Worm (Caenorhabditis elegans) whole organism, mixed stage, embryonic: ENCODE measurements around the gene oac-6.
"Not testable (repeated sequence)": the region's sequence is repeated elsewhere in the genome, so short reads cannot be mapped to it uniquely, and the experiment has no call there.

Experiments
- bed-3 ChIP-seq: fragments of 200-800 bp; sonication (Bioruptor generic); optimal IDR thresholded peaks from 3 replicates; lab custom pipeline; 2018; ENCODE audit warnings: mild to moderate bottlenecking, missing genetic modification characterization, moderate library complexity, missing compliant biosample characterization
- blmp-1 ChIP-seq: fragments of 150-350 bp; optimal IDR thresholded peaks from 2 replicates; lab custom pipeline; 2014; ENCODE audit warnings: missing biosample characterization, missing genetic modification characterization
- ceh-39 ChIP-seq: fragments of 150-350 bp; optimal IDR thresholded peaks from 2 replicates; lab custom pipeline; 2014; ENCODE audit warnings: missing biosample characterization, missing genetic modification characterization
- ceh-43 ChIP-seq: fragments of 200-800 bp; sonication (Bioruptor generic); optimal IDR thresholded peaks from 2 replicates; lab custom pipeline; 2018; ENCODE audit warnings: mild to moderate bottlenecking, missing genetic modification characterization, moderate library complexity, missing compliant biosample characterization
- ceh-83 ChIP-seq: fragments of 200-800 bp; sonication (Bioruptor generic); optimal IDR thresholded peaks from 2 replicates; lab custom pipeline; 2018; ENCODE audit warnings: mild to moderate bottlenecking, missing genetic modification characterization, missing compliant biosample characterization
- ces-1 ChIP-seq: fragments of 150-350 bp; optimal IDR thresholded peaks from 2 replicates; lab custom pipeline; 2014; ENCODE audit warnings: missing biosample characterization, missing genetic modification reagents, missing genetic modification characterization
- cnd-1 ChIP-seq: fragments of 200-800 bp; sonication (Bioruptor generic); optimal IDR thresholded peaks from 2 replicates; lab custom pipeline; 2018; ENCODE audit warnings: mild to moderate bottlenecking, missing genetic modification characterization, missing compliant biosample characterization
- drap-1 ChIP-seq: fragments of 200-800 bp; sonication (Bioruptor generic); optimal IDR thresholded peaks from 3 replicates; lab custom pipeline; 2018; ENCODE audit warnings: mild to moderate bottlenecking, missing genetic modification characterization, missing compliant biosample characterization
- elt-1 ChIP-seq: sonication (generic microtip); optimal IDR thresholded peaks from 2 replicates; lab custom pipeline; 2017; ENCODE audit warnings: missing genetic modification characterization, mild to moderate bottlenecking, missing compliant biosample characterization, antibody characterized with exemption, moderate library complexity, borderline replicate concordance; ENCODE audit not compliant: insufficient read depth
- elt-3 ChIP-seq: fragments of 150-350 bp; optimal IDR thresholded peaks from 2 replicates; lab custom pipeline; 2014; ENCODE audit warnings: missing biosample characterization, missing genetic modification characterization
- flh-1 ChIP-seq: fragments of 200-800 bp; sonication (Bioruptor generic); optimal IDR thresholded peaks from 2 replicates; lab custom pipeline; 2018; ENCODE audit warnings: mild to moderate bottlenecking, missing genetic modification characterization, moderate library complexity, missing compliant biosample characterization
- hlh-1 ChIP-seq: fragments of 150-350 bp; optimal IDR thresholded peaks from 2 replicates; lab custom pipeline; 2014; ENCODE audit warnings: missing biosample characterization, missing genetic modification reagents, missing genetic modification characterization
- lin-13 ChIP-seq: fragments of 150-350 bp; optimal IDR thresholded peaks from 2 replicates; lab custom pipeline; 2014; ENCODE audit warnings: missing biosample characterization, missing genetic modification characterization
- lin-32 ChIP-seq: fragments of 200-800 bp; sonication (Bioruptor generic); optimal IDR thresholded peaks from 2 replicates; lab custom pipeline; 2018; ENCODE audit warnings: mild to moderate bottlenecking, missing genetic modification characterization, missing compliant biosample characterization
- mep-1 ChIP-seq: fragments of 150-350 bp; optimal IDR thresholded peaks from 2 replicates; lab custom pipeline; 2017; ENCODE audit warnings: missing biosample characterization, missing genetic modification reagents, missing genetic modification characterization, inconsistent platforms
- mls-2 ChIP-seq: sonication (generic microtip); optimal IDR thresholded peaks from 2 replicates; lab custom pipeline; 2016; ENCODE audit warnings: mild to moderate bottlenecking, missing genetic modification characterization, moderate library complexity, missing compliant biosample characterization
- nhr-12 ChIP-seq: fragments of 150-350 bp; optimal IDR thresholded peaks from 2 replicates; lab custom pipeline; 2014; ENCODE audit warnings: missing biosample characterization, missing genetic modification characterization
- nhr-2 ChIP-seq: fragments of 150-350 bp; optimal IDR thresholded peaks from 2 replicates; lab custom pipeline; 2014; ENCODE audit warnings: missing biosample characterization, missing genetic modification characterization
- nhr-237 ChIP-seq: fragments of 150-350 bp; optimal IDR thresholded peaks from 2 replicates; lab custom pipeline; 2014; ENCODE audit warnings: missing biosample characterization, missing genetic modification characterization
- nhr-28 ChIP-seq: fragments of 150-350 bp; optimal IDR thresholded peaks from 2 replicates; lab custom pipeline; 2014; ENCODE audit warnings: missing biosample characterization, missing genetic modification characterization
- pha-4 ChIP-seq: fragments of 150-350 bp; optimal IDR thresholded peaks from 2 replicates; lab custom pipeline; 2018; ENCODE audit warnings: missing biosample characterization, missing genetic modification reagents, missing genetic modification characterization
- sem-2 ChIP-seq: fragments of 200-800 bp; sonication (Bioruptor generic); optimal IDR thresholded peaks from 2 replicates; lab custom pipeline; 2018; ENCODE audit warnings: mild to moderate bottlenecking, missing genetic modification characterization, missing compliant biosample characterization
- snpc-4 ChIP-seq: fragments of 150-350 bp; optimal IDR thresholded peaks from 2 replicates; lab custom pipeline; 2014; ENCODE audit warnings: missing biosample characterization, missing genetic modification characterization
- sptf-1 ChIP-seq: sonication (generic microtip); optimal IDR thresholded peaks from 2 replicates; lab custom pipeline; 2017; ENCODE audit warnings: mild to moderate bottlenecking, missing genetic modification characterization, moderate library complexity, missing compliant biosample characterization
- tbx-8 ChIP-seq: fragments of 200-800 bp; sonication (Bioruptor generic); optimal IDR thresholded peaks from 2 replicates; lab custom pipeline; 2018; ENCODE audit warnings: mild to moderate bottlenecking, missing genetic modification characterization, moderate library complexity, missing compliant biosample characterization
- unc-120 ChIP-seq: sonication (generic microtip); optimal IDR thresholded peaks from 2 replicates; lab custom pipeline; 2017; ENCODE audit warnings: missing genetic modification characterization, missing compliant biosample characterization; ENCODE audit not compliant: poor library complexity, severe bottlenecking
- unc-39 ChIP-seq: fragments of 150-350 bp; optimal IDR thresholded peaks from 2 replicates; lab custom pipeline; 2014; ENCODE audit warnings: missing biosample characterization, missing genetic modification characterization
- unc-62 ChIP-seq: fragments of 150-350 bp; optimal IDR thresholded peaks from 2 replicates; lab custom pipeline; 2014; ENCODE audit warnings: missing biosample characterization, missing genetic modification reagents, missing genetic modification characterization
- zip-8 ChIP-seq: fragments of 150-350 bp; optimal IDR thresholded peaks from 2 replicates; lab custom pipeline; 2014; ENCODE audit warnings: missing biosample characterization, missing genetic modification characterization

Gene oac-6

DNA sequence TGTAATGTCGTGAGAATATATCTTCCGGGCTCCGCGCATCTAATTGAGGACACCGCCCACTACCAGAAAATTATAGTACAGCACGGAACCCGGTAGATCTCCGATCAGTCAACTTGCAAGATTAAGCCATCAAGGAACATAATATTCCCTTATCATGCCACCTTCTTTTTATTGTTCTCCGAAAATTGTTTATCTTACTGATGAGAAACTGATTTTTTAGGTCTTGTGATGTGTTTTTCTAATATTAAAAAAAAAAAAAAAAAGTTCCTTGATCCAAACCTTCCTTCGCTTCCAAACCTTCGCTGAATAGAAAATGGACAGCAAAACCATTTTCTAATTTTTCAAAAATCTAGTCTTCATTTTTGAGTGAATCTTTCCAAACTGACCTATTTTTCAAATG is 26.3 kb downstream of the oac-6 start, which contains the start of gene F57G8.7:
F57G8.7 (plus strand) TSS at position 301 of the 400 bp plus-strand sequence.
- TF ChIP-seq sptf-1 (tag; lab: Kevin White, UChicago) (no peak), blmp-1 (tag; lab: Kevin White, UChicago) (no peak), pha-4 (no peak), ceh-83 (GFP tag; lab: Kevin White, UChicago) (no peak), tbx-8 (no peak), sem-2 (no peak), lin-13 (tag; lab: Kevin White, UChicago) (no peak), snpc-4 (tag; lab: Kevin White, UChicago) (no peak), ces-1 (no peak), elt-1 (tag; lab: Kevin White, UChicago) (no peak), unc-62 (GFP tag; lab: Kevin White, UChicago) (no peak), drap-1 (GFP tag; lab: Kevin White, UChicago) (no peak), zip-8 (tag; lab: Kevin White, UChicago) (no peak)

DNA sequence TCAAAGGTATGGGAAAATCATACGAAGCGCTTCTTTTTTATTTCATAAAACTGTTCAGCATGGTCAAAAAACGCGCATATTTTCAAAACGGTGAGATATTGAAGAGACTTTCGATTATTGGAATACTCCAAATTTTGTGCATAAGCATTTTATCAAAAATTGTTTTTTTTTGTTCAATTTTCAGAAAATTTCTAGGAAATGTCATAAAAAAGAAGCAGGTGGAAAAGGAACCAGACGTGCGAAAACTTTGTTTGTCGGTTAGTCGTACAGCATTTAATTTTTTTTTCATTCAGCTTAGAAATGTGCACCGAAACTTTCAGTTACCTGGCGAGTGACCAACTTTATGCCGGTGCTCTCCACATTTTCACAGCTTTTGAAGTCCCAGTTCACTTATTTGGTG is 30.9 kb downstream of the oac-6 start, which contains the start of gene srh-167:
srh-167 (plus strand) TSS at position 301 of the 400 bp plus-strand sequence.
- no peak for TF ChIP-seq lin-32
- no peak for TF ChIP-seq nhr-12 (tag; lab: Kevin White, UChicago)
- no peak for TF ChIP-seq flh-1 (GFP tag; lab: Kevin White, UChicago)
- TF ChIP-seq bed-3 (GFP tag; lab: Kevin White, UChicago) = no peak
- TF ChIP-seq tbx-8 = no peak
- TF ChIP-seq snpc-4 (tag; lab: Kevin White, UChicago) = no peak

- no peak for TF ChIP-seq mep-1 (tag; lab: Kevin White, UChicago)
- no peak for TF ChIP-seq ces-1
- TF ChIP-seq nhr-28 = no peak
- no peak for TF ChIP-seq nhr-237 (tag; lab: Kevin White, UChicago)
These were observed 33.8 kb downstream of the oac-6 start, which contains the start of gene srw-87 for ce11 chrV:16336326-16336725. Gene srw-87, plus strand, starts transcription at chrV:16336626.

- not testable (repeated sequence) for TF ChIP-seq hlh-1; drap-1 (GFP tag; lab: Kevin White, UChicago); nhr-237 (tag; lab: Kevin White, UChicago)
These were observed 36.0 kb downstream of the oac-6 start, which contains the start of gene slc-9B.2 for ce11 chrV:16338287-16339092. Gene slc-9B.2, plus strand, starts transcription at chrV:16339042.

ce11 chrV:16342258-16342618 is 39.7 kb downstream of the oac-6 start, which contains the start of gene nhr-193:
Gene nhr-193, plus strand, starts transcription at chrV:16342308.
- no peak for TF ChIP-seq unc-39
- TF ChIP-seq elt-1 (tag; lab: Kevin White, UChicago) = no peak
- TF ChIP-seq drap-1 (GFP tag; lab: Kevin White, UChicago) = no peak
- no peak for TF ChIP-seq mls-2 (tag; lab: Kevin White, UChicago)
- TF ChIP-seq elt-3 (tag; lab: Kevin White, UChicago) = no peak
- no peak for TF ChIP-seq ceh-39
- no peak for TF ChIP-seq lin-32
- TF ChIP-seq snpc-4 (tag; lab: Kevin White, UChicago) = no peak
- no peak for TF ChIP-seq nhr-2 (tag; lab: Kevin White, UChicago)
- TF ChIP-seq unc-62 (GFP tag; lab: Kevin White, UChicago) = no peak
- no peak for TF ChIP-seq ceh-43 (GFP tag; lab: Kevin White, UChicago)
- no peak for TF ChIP-seq nhr-237 (tag; lab: Kevin White, UChicago)
- no peak for TF ChIP-seq pha-4
- no peak for TF ChIP-seq ces-1

ce11 chrV:16346406-16347108 is 44.0 kb downstream of the oac-6 start, which contains the start of the genes W08G11.5 and W08G11.1:
Gene W08G11.5, minus strand, starts transcription at chrV:16346506.
Gene W08G11.1, plus strand, starts transcription at chrV:16347058.
- no peak for TF ChIP-seq mls-2 (tag; lab: Kevin White, UChicago)
- no peak for TF ChIP-seq nhr-28
- TF ChIP-seq nhr-2 (tag; lab: Kevin White, UChicago) = no peak
- TF ChIP-seq ceh-83 (GFP tag; lab: Kevin White, UChicago) = no peak
- no peak for TF ChIP-seq cnd-1 (tag; lab: Kevin White, UChicago)
- TF ChIP-seq ceh-43 (GFP tag; lab: Kevin White, UChicago) = no peak
- no peak for TF ChIP-seq sptf-1 (tag; lab: Kevin White, UChicago)
- no peak for TF ChIP-seq flh-1 (GFP tag; lab: Kevin White, UChicago)
- no peak for TF ChIP-seq elt-1 (tag; lab: Kevin White, UChicago)
- TF ChIP-seq lin-32 = no peak
- TF ChIP-seq bed-3 (GFP tag; lab: Kevin White, UChicago) = no peak
- no peak for TF ChIP-seq unc-120
- no peak for TF ChIP-seq drap-1 (GFP tag; lab: Kevin White, UChicago)
- TF ChIP-seq lin-13 (tag; lab: Kevin White, UChicago) = no peak
